Worm (Caenorhabditis elegans) whole organism, late embryonic: ENCODE measurements around the gene srt-30.

Experiments
- nfya-1 ChIP-seq: sonication (generic microtip); optimal IDR thresholded peaks from 2 replicates; lab custom pipeline; 2017; ENCODE audit warnings: missing genetic modification characterization, mild to moderate bottlenecking, missing compliant biosample characterization, antibody characterized with exemption, moderate library complexity
- pqm-1 ChIP-seq: sonication (generic microtip); optimal IDR thresholded peaks from 2 replicates; lab custom pipeline; 2016; ENCODE audit warnings: missing genetic modification characterization, missing compliant biosample characterization

ce11 chrV:3768270-3768669, 32.0 kb downstream of the srt-30 start, which contains the start of gene R08E5.4:
- TF ChIP-seq pqm-1 (tag; lab: Kevin White, UChicago) (no peak), nfya-1 (tag; lab: Kevin White, UChicago) (no peak)
